Fruit fly (Drosophila melanogaster) whole organism, embryonic: Measurements from ENCODE around the gene Cpr65Au.

Source experiments
- B-H2 ChIP-seq: fragments of 200-800 bp; sonication (Bioruptor generic); optimal IDR thresholded peaks from 2 replicates; lab custom pipeline; 2018; ENCODE audit warnings: missing biosample characterization, mild to moderate bottlenecking, missing genetic modification characterization
- BEAF-32 ChIP-seq: fragments of 200-800 bp; sonication (Bioruptor generic); optimal IDR thresholded peaks from 3 replicates; lab custom pipeline; 2017; ENCODE audit warnings: missing biosample characterization, missing genetic modification characterization, mild to moderate bottlenecking, moderate library complexity, missing genetic modification reagents
- Bgb ChIP-seq: fragments of 200-800 bp; sonication (Bioruptor generic); IDR thresholded peaks from 2 replicates; pipeline ENCODE4 v1.3.6; 2022; ENCODE audit warnings: missing biosample characterization, missing genetic modification characterization; ENCODE audit not compliant: partially characterized antibody
- Blimp-1 ChIP-seq: fragments of 200-800 bp; sonication (Bioruptor generic); optimal IDR thresholded peaks from 3 replicates; lab custom pipeline; 2018; ENCODE audit warnings: missing biosample characterization, missing genetic modification characterization, mild to moderate bottlenecking, moderate library complexity, missing genetic modification reagents
- CG10267 ChIP-seq: fragments of 200-800 bp; sonication (Bioruptor generic); optimal IDR thresholded peaks from 2 replicates; lab custom pipeline; 2018; ENCODE audit warnings: missing biosample characterization, mild to moderate bottlenecking, missing genetic modification characterization, moderate library complexity
- CG10321 ChIP-seq: fragments of 200-800 bp; sonication (Bioruptor generic); IDR thresholded peaks from 2 replicates; pipeline ENCODE4 v1.3.6; 2022; ENCODE audit warnings: missing biosample characterization, missing genetic modification characterization
- CG11247 ChIP-seq: fragments of 200-800 bp; sonication (Bioruptor generic); IDR thresholded peaks from 2 replicates; pipeline ENCODE4 v1.3.6; 2022; ENCODE audit warnings: missing biosample characterization, missing genetic modification characterization
- CG13287 ChIP-seq: fragments of 200-800 bp; sonication (Bioruptor generic); IDR thresholded peaks from 2 replicates; pipeline ENCODE4 v1.3.6; 2022; ENCODE audit warnings: missing biosample characterization, missing genetic modification characterization; ENCODE audit not compliant: partially characterized antibody
- CG16863 ChIP-seq: fragments of 200-800 bp; sonication (Bioruptor generic); optimal IDR thresholded peaks from 3 replicates; lab custom pipeline; 2016; ENCODE audit warnings: missing biosample characterization, missing genetic modification characterization
- CG17612 ChIP-seq: fragments of 200-800 bp; sonication (Bioruptor generic); IDR thresholded peaks from 2 replicates; pipeline ENCODE4 v1.3.6; 2022; ENCODE audit warnings: missing biosample characterization, missing genetic modification characterization
- CG18262 ChIP-seq: fragments of 200-800 bp; optimal IDR thresholded peaks from 3 replicates; lab custom pipeline; 2019; ENCODE audit warnings: missing biosample characterization, mild to moderate bottlenecking, missing genetic modification characterization, moderate library complexity
- CG18476 ChIP-seq: fragments of 200-800 bp; sonication (Bioruptor generic); optimal IDR thresholded peaks from 2 replicates; lab custom pipeline; 2016; ENCODE audit warnings: missing biosample characterization, mild to moderate bottlenecking, missing genetic modification characterization
- CG2120 ChIP-seq: fragments of 200-800 bp; sonication (Bioruptor generic); optimal IDR thresholded peaks from 3 replicates; lab custom pipeline; 2016; ENCODE audit warnings: missing biosample characterization, missing genetic modification characterization
- CG2712 ChIP-seq: fragments of 200-800 bp; optimal IDR thresholded peaks from 3 replicates; lab custom pipeline; 2019; ENCODE audit warnings: missing biosample characterization, mild to moderate bottlenecking, missing genetic modification characterization, moderate library complexity
- CG4328 ChIP-seq: fragments of 200-800 bp; sonication (Bioruptor generic); optimal IDR thresholded peaks from 3 replicates; lab custom pipeline; 2017; ENCODE audit warnings: missing biosample characterization, missing genetic modification reagents, missing genetic modification characterization
- CG6272 ChIP-seq: fragments of 200-800 bp; sonication (Bioruptor generic); IDR thresholded peaks from 2 replicates; pipeline ENCODE4 v1.3.6; 2022; ENCODE audit warnings: missing biosample characterization, missing genetic modification characterization
- CG7928 ChIP-seq: fragments of 200-800 bp; sonication (Bioruptor generic); optimal IDR thresholded peaks from 2 replicates; lab custom pipeline; 2017; ENCODE audit warnings: missing biosample characterization, mild to moderate bottlenecking, missing genetic modification characterization
- CG8944 ChIP-seq: fragments of 200-800 bp; sonication (Bioruptor generic); optimal IDR thresholded peaks from 3 replicates; lab custom pipeline; 2016; ENCODE audit warnings: missing biosample characterization, missing genetic modification characterization
- CHES-1-like ChIP-seq: fragments of 200-800 bp; sonication (Bioruptor generic); optimal IDR thresholded peaks from 2 replicates; lab custom pipeline; 2016; ENCODE audit warnings: missing biosample characterization, missing genetic modification characterization
- Dip3 ChIP-seq: fragments of 200-800 bp; sonication (Bioruptor generic); optimal IDR thresholded peaks from 3 replicates; lab custom pipeline; 2016; ENCODE audit warnings: missing biosample characterization, missing genetic modification characterization
- Ets65A ChIP-seq: fragments of 200-800 bp; sonication (Bioruptor generic); peaks from one replicate; lab custom pipeline; 2016; ENCODE audit warnings: missing biosample characterization, missing genetic modification characterization
- Ets97D ChIP-seq: fragments of 200-800 bp; sonication (Bioruptor generic); optimal IDR thresholded peaks from 3 replicates; lab custom pipeline; 2016; ENCODE audit warnings: missing biosample characterization, missing genetic modification characterization
- HLH3B ChIP-seq: fragments of 200-800 bp; sonication (Bioruptor generic); IDR thresholded peaks from 2 replicates; pipeline ENCODE4 v1.3.6; 2022; ENCODE audit warnings: missing biosample characterization, missing genetic modification characterization
- Hr51 ChIP-seq, 2 experiments: fragments of 200-800 bp; sonication (Bioruptor generic); optimal IDR thresholded peaks; 2 replicates in 1 of 2; 3 replicates in 1 of 2; lab custom pipeline; 2016 to 2018; ENCODE audit warnings: missing biosample characterization in 2 of 2, missing genetic modification characterization in 2 of 2, mild to moderate bottlenecking in 1 of 2, moderate library complexity in 1 of 2
- Hsf ChIP-seq: fragments of 200-800 bp; sonication (Bioruptor generic); optimal IDR thresholded peaks from 3 replicates; lab custom pipeline; 2016; ENCODE audit warnings: missing biosample characterization, missing genetic modification characterization
- MESR4 ChIP-seq: fragments of 200-800 bp; sonication (Bioruptor generic); optimal IDR thresholded peaks from 2 replicates; lab custom pipeline; 2018; ENCODE audit warnings: missing biosample characterization, mild to moderate bottlenecking, missing genetic modification characterization, moderate library complexity
- Nf-YA ChIP-seq: fragments of 200-800 bp; sonication (Bioruptor generic); IDR thresholded peaks from 2 replicates; pipeline ENCODE4 v1.3.6; 2022; ENCODE audit warnings: missing biosample characterization, missing genetic modification characterization
- Oaz ChIP-seq: fragments of 200-800 bp; sonication (Bioruptor generic); IDR thresholded peaks from 2 replicates; pipeline ENCODE4 v1.3.6; 2022; ENCODE audit warnings: missing biosample characterization, missing genetic modification characterization
- Ptx1 ChIP-seq: fragments of 200-800 bp; sonication (Bioruptor generic); IDR thresholded peaks from 2 replicates; pipeline ENCODE4 v1.3.6; 2022; ENCODE audit warnings: missing biosample characterization, missing genetic modification characterization
- Rfx ChIP-seq: fragments of 200-800 bp; sonication (Bioruptor generic); IDR thresholded peaks from 2 replicates; pipeline ENCODE4 v1.3.6; 2022; ENCODE audit warnings: missing biosample characterization, missing genetic modification characterization
- caup ChIP-seq: fragments of 200-800 bp; sonication (Bioruptor generic); optimal IDR thresholded peaks from 3 replicates; lab custom pipeline; 2017; ENCODE audit warnings: missing biosample characterization, mild to moderate bottlenecking, missing genetic modification characterization, moderate library complexity; ENCODE audit not compliant: severe bottlenecking
- chinmo ChIP-seq: fragments of 200-800 bp; sonication (Bioruptor generic); IDR thresholded peaks from 4 replicates; pipeline ENCODE4 v1.3.6; 2022; ENCODE audit warnings: missing biosample characterization, missing genetic modification characterization; ENCODE audit not compliant: partially characterized antibody
- corto ChIP-seq: fragments of 200-800 bp; sonication (Bioruptor generic); optimal IDR thresholded peaks from 2 replicates; lab custom pipeline; 2016; ENCODE audit warnings: missing biosample characterization, mild to moderate bottlenecking, missing genetic modification characterization, moderate library complexity
- dysf ChIP-seq: fragments of 200-800 bp; sonication (Bioruptor generic); IDR thresholded peaks from 3 replicates; pipeline ENCODE4 v1.3.6; 2022; ENCODE audit warnings: missing biosample characterization, missing genetic modification characterization
- ems ChIP-seq: fragments of 200-800 bp; sonication (Bioruptor generic); optimal IDR thresholded peaks from 3 replicates; lab custom pipeline; 2016; ENCODE audit warnings: missing biosample characterization, missing genetic modification characterization
- ewg ChIP-seq: fragments of 200-800 bp; sonication (Bioruptor generic); optimal IDR thresholded peaks from 3 replicates; lab custom pipeline; 2017; ENCODE audit warnings: mild to moderate bottlenecking, missing biosample characterization, missing genetic modification reagents, missing genetic modification characterization
- grau ChIP-seq: fragments of 200-800 bp; optimal IDR thresholded peaks from 3 replicates; lab custom pipeline; 2019; ENCODE audit warnings: missing biosample characterization, mild to moderate bottlenecking, missing genetic modification characterization, moderate library complexity
- grn ChIP-seq: fragments of 200-800 bp; sonication (Bioruptor generic); optimal IDR thresholded peaks from 3 replicates; lab custom pipeline; 2017; ENCODE audit warnings: missing biosample characterization, missing genetic modification characterization
- inv ChIP-seq: fragments of 200-800 bp; sonication (Bioruptor generic); IDR thresholded peaks from 2 replicates; pipeline ENCODE4 v1.3.6; 2022; ENCODE audit warnings: missing biosample characterization, missing genetic modification characterization; ENCODE audit not compliant: partially characterized antibody
- lilli ChIP-seq: fragments of 200-800 bp; sonication (Bioruptor generic); optimal IDR thresholded peaks from 3 replicates; lab custom pipeline; 2016; ENCODE audit warnings: missing biosample characterization, missing genetic modification characterization
- maf-S ChIP-seq: fragments of 200-800 bp; sonication (Bioruptor generic); optimal IDR thresholded peaks from 2 replicates; lab custom pipeline; 2016; ENCODE audit warnings: missing biosample characterization, missing genetic modification characterization
- nau ChIP-seq: fragments of 200-800 bp; sonication (Bioruptor generic); optimal IDR thresholded peaks from 3 replicates; lab custom pipeline; 2017; ENCODE audit warnings: missing biosample characterization, mild to moderate bottlenecking, missing genetic modification characterization, missing genetic modification reagents
- nerfin-2 ChIP-seq: fragments of 200-800 bp; sonication (Bioruptor generic); IDR thresholded peaks from 2 replicates; pipeline ENCODE4 v1.3.6; 2022; ENCODE audit warnings: missing biosample characterization, missing genetic modification characterization; ENCODE audit not compliant: partially characterized antibody
- otp ChIP-seq: fragments of 200-800 bp; sonication (Bioruptor generic); IDR thresholded peaks from 3 replicates; pipeline ENCODE4, ENCODE4 v1.3.6; 2022; ENCODE audit warnings: missing biosample characterization, missing genetic modification characterization
- p53 ChIP-seq: fragments of 200-800 bp; sonication (Bioruptor generic); optimal IDR thresholded peaks from 2 replicates; lab custom pipeline; 2016; ENCODE audit warnings: missing biosample characterization, missing genetic modification characterization
- psq ChIP-seq: fragments of 200-800 bp; sonication (Bioruptor generic); optimal IDR thresholded peaks from 2 replicates; lab custom pipeline; 2017; ENCODE audit warnings: missing biosample characterization, missing genetic modification characterization
- rib ChIP-seq: fragments of 200-800 bp; sonication (Bioruptor generic); IDR thresholded peaks from 2 replicates; pipeline ENCODE4 v1.3.6; 2022; ENCODE audit warnings: missing biosample characterization, missing genetic modification characterization
- tna ChIP-seq: fragments of 200-800 bp; sonication (Bioruptor generic); IDR thresholded peaks from 2 replicates; pipeline ENCODE4 v1.3.6; 2022; ENCODE audit warnings: missing biosample characterization, missing genetic modification characterization; ENCODE audit not compliant: partially characterized antibody
- wor ChIP-seq: fragments of 200-800 bp; sonication (Bioruptor generic); IDR thresholded peaks from 2 replicates; pipeline ENCODE4 v1.3.6; 2022; ENCODE audit warnings: missing biosample characterization, missing genetic modification characterization

Gene Cpr65Au

DNA sequence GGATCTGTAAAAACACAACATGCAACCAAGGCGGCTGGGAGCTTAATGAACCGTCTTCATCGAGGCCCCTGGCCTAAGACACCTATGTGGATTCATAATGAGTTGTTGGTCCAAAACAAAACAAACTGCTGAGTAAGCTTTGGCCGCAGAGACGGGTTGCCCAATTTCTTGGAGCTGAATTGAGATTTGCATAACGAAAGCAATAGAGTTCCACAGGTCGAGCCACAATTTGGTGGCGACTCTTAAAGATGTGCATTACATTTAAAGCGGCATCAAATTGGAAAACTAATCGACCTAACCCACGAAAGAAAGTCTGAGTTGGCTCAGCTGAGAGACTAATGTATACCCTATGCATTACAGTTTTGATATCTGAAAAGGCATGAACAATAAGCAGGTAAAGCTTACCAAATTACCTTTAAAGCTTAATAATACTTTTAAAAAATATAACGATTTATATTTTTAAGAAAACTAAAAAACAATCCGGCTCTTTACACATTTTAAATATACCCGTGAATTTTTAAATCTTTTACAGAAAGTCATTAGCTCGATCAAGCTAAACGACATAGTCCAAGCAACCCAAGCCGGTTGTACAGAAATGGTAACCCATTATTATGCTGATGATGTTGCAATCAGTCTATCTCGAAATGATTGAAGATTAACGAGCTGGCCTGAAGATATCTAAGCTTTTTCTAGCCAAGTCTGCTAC, 25.6 kb upstream of the Cpr65Au start, which contains the start of gene CG13297 (continued):
- peak in 1 of 2 experiments; percentile 84 for TF ChIP-seq Hr51 (GFP tag; optimal IDR thresholded peaks at IDR 0.05; lab: Kevin White, UChicago)
- TF ChIP-seq CG17612 = no peak
- no peak for TF ChIP-seq CG16863 (GFP tag; lab: Kevin White, UChicago)
- TF ChIP-seq MESR4 = no peak
- TF ChIP-seq CG8944 = no peak
- no peak for TF ChIP-seq BEAF-32 (GFP tag; lab: Kevin White, UChicago)
- TF ChIP-seq Dip3 = no peak
- TF ChIP-seq CG6272 (GFP tag; lab: Robert Waterston, UW) = no peak
- TF ChIP-seq B-H2 (GFP tag; lab: Kevin White, UChicago) = no peak
- no peak for TF ChIP-seq CHES-1-like (GFP tag; lab: Kevin White, UChicago)
- no peak for TF ChIP-seq Hsf (GFP tag; lab: Kevin White, UChicago)
- no peak for TF ChIP-seq CG13287 (GFP tag; lab: Robert Waterston, UW)
- TF ChIP-seq nau = no peak
- TF ChIP-seq wor (GFP tag; lab: Robert Waterston, UW) = peak; percentile 58; the same call in 1 of the 2 replicates
- no peak for TF ChIP-seq CG7928
- no peak for TF ChIP-seq lilli (GFP tag; lab: Kevin White, UChicago)
- no peak for TF ChIP-seq Ets65A (GFP tag; lab: Kevin White, UChicago)
- no peak for TF ChIP-seq caup
- TF ChIP-seq Rfx (GFP tag; lab: Robert Waterston, UW) = 0 out of 2 replicates have a peak, but pooled peaks have one; percentile 22
- no peak for TF ChIP-seq psq (GFP tag; lab: Kevin White, UChicago)
- no peak for TF ChIP-seq CG2120 (GFP tag; lab: Kevin White, UChicago)
- no peak for TF ChIP-seq Bgb
- TF ChIP-seq Oaz (GFP tag; lab: Robert Waterston, UW) = no peak
- TF ChIP-seq Blimp-1 (GFP tag; lab: Kevin White, UChicago) = peak; percentile 54
- no peak for TF ChIP-seq otp
- no peak for TF ChIP-seq CG11247 (GFP tag; lab: Robert Waterston, UW)
- no peak for TF ChIP-seq p53
- TF ChIP-seq rib (GFP tag; lab: Robert Waterston, UW) = no peak
- TF ChIP-seq maf-S (GFP tag; lab: Kevin White, UChicago) = no peak
- no peak for TF ChIP-seq ems (GFP tag; lab: Kevin White, UChicago)
- TF ChIP-seq tna (GFP tag; lab: Robert Waterston, UW) = no peak
- TF ChIP-seq CG2712 (tag; lab: Kevin White, UChicago) = peak; percentile 78
- TF ChIP-seq CG18262 (tag; lab: Kevin White, UChicago) = peak; percentile 73
- peak; percentile 57 for TF ChIP-seq grau (tag; lab: Kevin White, UChicago)
- TF ChIP-seq CG4328 (GFP tag; lab: Kevin White, UChicago) = no peak
- TF ChIP-seq corto (GFP tag; lab: Kevin White, UChicago) = no peak
- peak; percentile 62 for TF ChIP-seq HLH3B
- TF ChIP-seq Nf-YA = no peak
- TF ChIP-seq CG18476 (GFP tag; lab: Kevin White, UChicago) = peak; percentile 32
- TF ChIP-seq chinmo (GFP tag; lab: Robert Waterston, UW) = no peak
- peak; percentile 81 for TF ChIP-seq Ptx1 (GFP tag; lab: Robert Waterston, UW)
- peak; percentile 57; the same call in 2 of the 3 replicates for TF ChIP-seq dysf (GFP tag; lab: Robert Waterston, UW)
- peak; percentile 76 for TF ChIP-seq grn (GFP tag; lab: Kevin White, UChicago)
- TF ChIP-seq CG10267 = peak; percentile 50
- no peak for TF ChIP-seq CG10321 (GFP tag; lab: Robert Waterston, UW)
- TF ChIP-seq inv (GFP tag; lab: Robert Waterston, UW) = no peak
- no peak for TF ChIP-seq nerfin-2
- TF ChIP-seq Ets97D (GFP tag; lab: Kevin White, UChicago) = no peak
- peak; percentile 21 for TF ChIP-seq ewg (GFP tag; lab: Kevin White, UChicago)
